Worm (Caenorhabditis elegans): ENCODE data around the gene Y56A3A.28.

ce11 chrIII:11989823-11990222, 18.6 kb upstream of the Y56A3A.28 start, which contains the start of gene wah-1:
- no peak for TF ChIP-seq ztf-6 (GFP tag; IDR thresholded peaks at IDR 0.05)
- TF ChIP-seq lin-54 (GFP tag; optimal IDR thresholded peaks at IDR 0.05), result no peak
- no peak for TF ChIP-seq ZK185.1 (tag; optimal IDR thresholded peaks at IDR 0.05; ENCODE audit: poor library complexity, severe bottlenecking)
- no peak for TF ChIP-seq ceh-27 (GFP tag; optimal IDR thresholded peaks at IDR 0.05)
- TF ChIP-seq F57C9.4 (tag; optimal IDR thresholded peaks at IDR 0.05), result no peak
- TF ChIP-seq F10E7.11 (tag; optimal IDR thresholded peaks at IDR 0.05), result no peak

Measured in whole organism, young adult.